Fruit fly (Drosophila melanogaster) whole organism, embryonic: ENCODE data around the gene CG31633.

Experiments
- CG11723 ChIP-seq: fragments of 200-800 bp; sonication (Bioruptor generic); optimal IDR thresholded peaks from 2 replicates; lab custom pipeline; 2017; ENCODE audit warnings: missing biosample characterization, mild to moderate bottlenecking, missing genetic modification characterization
- CG12071 ChIP-seq: fragments of 200-800 bp; sonication (Bioruptor generic); optimal IDR thresholded peaks from 3 replicates; lab custom pipeline; 2018; ENCODE audit warnings: missing biosample characterization, mild to moderate bottlenecking, missing genetic modification characterization
- CG12219 ChIP-seq: fragments of 200-800 bp; sonication (Bioruptor generic); optimal IDR thresholded peaks from 3 replicates; lab custom pipeline; 2018; ENCODE audit warnings: missing biosample characterization, mild to moderate bottlenecking, missing genetic modification characterization
- CG13296 ChIP-seq: fragments of 200-800 bp; sonication (Bioruptor generic); optimal IDR thresholded peaks from 3 replicates; lab custom pipeline; 2018; ENCODE audit warnings: missing biosample characterization, mild to moderate bottlenecking, missing genetic modification characterization
- CG13775 ChIP-seq: fragments of 200-800 bp; sonication (Bioruptor generic); optimal IDR thresholded peaks from 3 replicates; lab custom pipeline; 2017; ENCODE audit warnings: missing biosample characterization, mild to moderate bottlenecking, missing genetic modification characterization
- CG13894 ChIP-seq: fragments of 200-800 bp; sonication (Bioruptor generic); optimal IDR thresholded peaks from 3 replicates; lab custom pipeline; 2018; ENCODE audit warnings: missing biosample characterization, mild to moderate bottlenecking, missing genetic modification characterization, moderate library complexity
- CG15514 ChIP-seq: fragments of 200-800 bp; sonication (Bioruptor generic); optimal IDR thresholded peaks from 3 replicates; lab custom pipeline; 2017; ENCODE audit warnings: missing biosample characterization, missing genetic modification characterization, mild to moderate bottlenecking, moderate library complexity, missing genetic modification reagents
- CG1647 ChIP-seq: fragments of 200-800 bp; sonication (Bioruptor generic); optimal IDR thresholded peaks from 3 replicates; lab custom pipeline; 2016; ENCODE audit warnings: missing biosample characterization, missing genetic modification characterization
- CG17186 ChIP-seq: fragments of 200-800 bp; sonication (Bioruptor generic); optimal IDR thresholded peaks from 3 replicates; lab custom pipeline; 2017; ENCODE audit warnings: missing biosample characterization, missing genetic modification reagents, missing genetic modification characterization
- CG17612 ChIP-seq: fragments of 200-800 bp; sonication (Bioruptor generic); IDR thresholded peaks from 2 replicates; pipeline ENCODE4 v1.3.6; 2022; ENCODE audit warnings: missing biosample characterization, missing genetic modification characterization
- CG2199 ChIP-seq: fragments of 200-800 bp; sonication (Bioruptor generic); IDR thresholded peaks from 3 replicates; pipeline ENCODE4 v1.3.6; 2022; ENCODE audit warnings: missing biosample characterization, missing genetic modification characterization
- CG31224 ChIP-seq: fragments of 200-800 bp; sonication (Bioruptor generic); IDR thresholded peaks from 2 replicates; pipeline ENCODE4 v1.3.6; 2022; ENCODE audit warnings: missing biosample characterization, missing genetic modification characterization
- CG32772 ChIP-seq: fragments of 200-800 bp; sonication (Bioruptor generic); IDR thresholded peaks from 2 replicates; pipeline ENCODE4 v1.3.6; 2022; ENCODE audit warnings: missing biosample characterization, missing genetic modification characterization
- CG3281 ChIP-seq: fragments of 200-800 bp; sonication (Bioruptor generic); optimal IDR thresholded peaks from 3 replicates; lab custom pipeline; 2017; ENCODE audit warnings: missing biosample characterization, mild to moderate bottlenecking, missing genetic modification characterization
- CG34224 ChIP-seq: fragments of 200-800 bp; sonication (Bioruptor generic); IDR thresholded peaks from 3 replicates; pipeline ENCODE4 v1.3.6; 2022; ENCODE audit warnings: missing biosample characterization, missing genetic modification characterization; ENCODE audit not compliant: partially characterized antibody
- CG3838 ChIP-seq: fragments of 200-800 bp; sonication (Bioruptor generic); optimal IDR thresholded peaks from 3 replicates; lab custom pipeline; 2016; ENCODE audit warnings: missing biosample characterization, missing genetic modification characterization
- CG7839 ChIP-seq: fragments of 200-800 bp; sonication (Bioruptor generic); optimal IDR thresholded peaks from 3 replicates; lab custom pipeline; 2018; ENCODE audit warnings: missing biosample characterization, mild to moderate bottlenecking, missing genetic modification characterization, moderate library complexity
- CG8359 ChIP-seq: fragments of 200-800 bp; sonication (Bioruptor generic); optimal IDR thresholded peaks from 2 replicates; lab custom pipeline; 2017; ENCODE audit warnings: missing biosample characterization, mild to moderate bottlenecking, missing genetic modification characterization, borderline replicate concordance
- CTCF ChIP-seq: fragments of 200-800 bp; sonication (Bioruptor generic); optimal IDR thresholded peaks from 2 replicates; lab custom pipeline; 2017; ENCODE audit warnings: missing biosample characterization, mild to moderate bottlenecking, missing genetic modification characterization, moderate library complexity
- Eip74EF ChIP-seq, 2 experiments: fragments of 200-800 bp in 1 of 2; fragments of >200 bp in 1 of 2; sonication (Bioruptor generic) in 1 of 2; optimal IDR thresholded peaks; 2 replicates each; lab custom pipeline; 2017 to 2019; ENCODE audit warnings: missing biosample characterization in 2 of 2, missing genetic modification characterization in 2 of 2, mild to moderate bottlenecking in 1 of 2, moderate library complexity in 1 of 2
- H2.0 ChIP-seq: fragments of 200-800 bp; sonication (Bioruptor generic); IDR thresholded peaks from 2 replicates; pipeline ENCODE4 v1.3.6; 2022; ENCODE audit warnings: missing biosample characterization, missing genetic modification characterization
- HLH54F ChIP-seq: fragments of 200-800 bp; sonication (Bioruptor generic); optimal IDR thresholded peaks from 3 replicates; lab custom pipeline; 2016; ENCODE audit warnings: missing biosample characterization, missing genetic modification characterization
- Jarid2 ChIP-seq: fragments of 200-800 bp; sonication (Bioruptor generic); optimal IDR thresholded peaks from 3 replicates; lab custom pipeline; 2017; ENCODE audit warnings: mild to moderate bottlenecking, missing biosample characterization, missing genetic modification reagents, missing genetic modification characterization
- MTF-1 ChIP-seq: fragments of 200-800 bp; sonication (Bioruptor generic); optimal IDR thresholded peaks from 2 replicates; lab custom pipeline; 2018; ENCODE audit warnings: missing biosample characterization, mild to moderate bottlenecking, missing genetic modification characterization, borderline replicate concordance
- NC2α ChIP-seq: fragments of 200-800 bp; sonication (Bioruptor generic); optimal IDR thresholded peaks from 2 replicates; lab custom pipeline; 2016; ENCODE audit warnings: missing biosample characterization, missing genetic modification characterization
- NFAT ChIP-seq: fragments of 200-800 bp; sonication (Bioruptor generic); IDR thresholded peaks from 2 replicates; pipeline ENCODE4 v1.3.6; 2022; ENCODE audit warnings: missing biosample characterization, missing genetic modification characterization
- Poxn ChIP-seq: fragments of 200-800 bp; sonication (Bioruptor generic); IDR thresholded peaks from 2 replicates; pipeline ENCODE4 v1.3.6; 2022; ENCODE audit warnings: missing biosample characterization, missing genetic modification characterization
- Scr ChIP-seq: fragments of 200-800 bp; sonication (Bioruptor generic); IDR thresholded peaks from 2 replicates; pipeline ENCODE4 v1.3.6; 2022; ENCODE audit warnings: missing biosample characterization, missing genetic modification characterization; ENCODE audit not compliant: partially characterized antibody
- Side ChIP-seq: fragments of 200-800 bp; sonication (Bioruptor generic); optimal IDR thresholded peaks from 2 replicates; lab custom pipeline; 2016; ENCODE audit warnings: missing biosample characterization, missing genetic modification characterization
- Sry-δ ChIP-seq: fragments of 200-800 bp; sonication (Bioruptor generic); optimal IDR thresholded peaks from 2 replicates; lab custom pipeline; 2016; ENCODE audit warnings: missing biosample characterization, missing genetic modification characterization
- Tbp ChIP-seq: fragments of >200 bp; optimal IDR thresholded peaks from 2 replicates; lab custom pipeline; 2018; ENCODE audit warnings: missing biosample characterization, missing genetic modification characterization
- YL-1 ChIP-seq: fragments of 200-800 bp; sonication (Bioruptor generic); optimal IDR thresholded peaks from 3 replicates; lab custom pipeline; 2017; ENCODE audit warnings: missing biosample characterization, mild to moderate bottlenecking, missing genetic modification characterization
- ara ChIP-seq: fragments of 200-800 bp; sonication (Bioruptor generic); IDR thresholded peaks from 2 replicates; pipeline ENCODE4 v1.3.6; 2022; ENCODE audit warnings: missing biosample characterization, missing genetic modification characterization
- corto ChIP-seq: fragments of 200-800 bp; sonication (Bioruptor generic); optimal IDR thresholded peaks from 2 replicates; lab custom pipeline; 2016; ENCODE audit warnings: missing biosample characterization, mild to moderate bottlenecking, missing genetic modification characterization, moderate library complexity
- crc ChIP-seq: fragments of 200-800 bp; sonication (Bioruptor generic); optimal IDR thresholded peaks from 2 replicates; lab custom pipeline; 2016; ENCODE audit warnings: missing biosample characterization, missing genetic modification characterization
- cwo ChIP-seq: fragments of 200-800 bp; sonication (Bioruptor generic); optimal IDR thresholded peaks from 3 replicates; lab custom pipeline; 2017; ENCODE audit warnings: missing biosample characterization, missing genetic modification characterization, mild to moderate bottlenecking, moderate library complexity, missing genetic modification reagents
- dmrt11E ChIP-seq: fragments of 200-800 bp; sonication (Bioruptor generic); optimal IDR thresholded peaks from 3 replicates; lab custom pipeline; 2018; ENCODE audit warnings: missing biosample characterization, mild to moderate bottlenecking, missing genetic modification characterization, moderate library complexity
- dpn ChIP-seq, 2 experiments: fragments of 200-800 bp; sonication (Bioruptor generic); optimal IDR thresholded peaks; 3 replicates each; lab custom pipeline; 2016; ENCODE audit warnings: missing biosample characterization in 2 of 2, missing genetic modification characterization in 2 of 2
- fd64A ChIP-seq: fragments of 200-800 bp; sonication (Bioruptor generic); optimal IDR thresholded peaks from 3 replicates; lab custom pipeline; 2018; ENCODE audit warnings: missing biosample characterization, mild to moderate bottlenecking, missing genetic modification characterization
- grau ChIP-seq: fragments of 200-800 bp; optimal IDR thresholded peaks from 3 replicates; lab custom pipeline; 2019; ENCODE audit warnings: missing biosample characterization, mild to moderate bottlenecking, missing genetic modification characterization, moderate library complexity
- grn ChIP-seq: fragments of 200-800 bp; sonication (Bioruptor generic); optimal IDR thresholded peaks from 3 replicates; lab custom pipeline; 2017; ENCODE audit warnings: missing biosample characterization, missing genetic modification characterization
- ham ChIP-seq: fragments of 200-800 bp; sonication (Bioruptor generic); IDR thresholded peaks from 2 replicates; pipeline ENCODE4 v1.3.6; 2022; ENCODE audit warnings: missing biosample characterization, missing genetic modification characterization
- ind ChIP-seq: fragments of 200-800 bp; sonication (Bioruptor generic); optimal IDR thresholded peaks from 3 replicates; lab custom pipeline; 2016; ENCODE audit warnings: missing biosample characterization, missing genetic modification characterization
- inv ChIP-seq: fragments of 200-800 bp; sonication (Bioruptor generic); IDR thresholded peaks from 2 replicates; pipeline ENCODE4 v1.3.6; 2022; ENCODE audit warnings: missing biosample characterization, missing genetic modification characterization; ENCODE audit not compliant: partially characterized antibody
- mirr ChIP-seq: fragments of 200-800 bp; sonication (Bioruptor generic); optimal IDR thresholded peaks from 3 replicates; lab custom pipeline; 2018; ENCODE audit warnings: missing biosample characterization, mild to moderate bottlenecking, missing genetic modification characterization
- pum ChIP-seq: fragments of 200-800 bp; sonication (Bioruptor generic); optimal IDR thresholded peaks from 2 replicates; lab custom pipeline; 2016; ENCODE audit warnings: missing biosample characterization, missing genetic modification characterization
- schlank ChIP-seq: fragments of 200-800 bp; sonication (Bioruptor generic); optimal IDR thresholded peaks from 2 replicates; lab custom pipeline; 2018; ENCODE audit warnings: missing biosample characterization, mild to moderate bottlenecking, missing genetic modification characterization
- tio ChIP-seq: fragments of 200-800 bp; sonication (Bioruptor generic); optimal IDR thresholded peaks from 2 replicates; lab custom pipeline; 2017; ENCODE audit warnings: missing biosample characterization, missing genetic modification characterization, inconsistent platforms
- tup ChIP-seq: fragments of 200-800 bp; sonication (Bioruptor generic); optimal IDR thresholded peaks from 2 replicates; lab custom pipeline; 2016; ENCODE audit warnings: missing biosample characterization, mild to moderate bottlenecking, missing genetic modification characterization, moderate library complexity
- z ChIP-seq: fragments of 200-800 bp; sonication (Bioruptor generic); IDR thresholded peaks from 3 replicates; pipeline ENCODE4 v1.3.6; 2022; ENCODE audit warnings: missing biosample characterization, missing genetic modification characterization
- zf30C ChIP-seq: fragments of 200-800 bp; sonication (Bioruptor generic); optimal IDR thresholded peaks from 3 replicates; lab custom pipeline; 2018; ENCODE audit warnings: missing biosample characterization, mild to moderate bottlenecking, missing genetic modification characterization

CG31633 gene

DNA sequence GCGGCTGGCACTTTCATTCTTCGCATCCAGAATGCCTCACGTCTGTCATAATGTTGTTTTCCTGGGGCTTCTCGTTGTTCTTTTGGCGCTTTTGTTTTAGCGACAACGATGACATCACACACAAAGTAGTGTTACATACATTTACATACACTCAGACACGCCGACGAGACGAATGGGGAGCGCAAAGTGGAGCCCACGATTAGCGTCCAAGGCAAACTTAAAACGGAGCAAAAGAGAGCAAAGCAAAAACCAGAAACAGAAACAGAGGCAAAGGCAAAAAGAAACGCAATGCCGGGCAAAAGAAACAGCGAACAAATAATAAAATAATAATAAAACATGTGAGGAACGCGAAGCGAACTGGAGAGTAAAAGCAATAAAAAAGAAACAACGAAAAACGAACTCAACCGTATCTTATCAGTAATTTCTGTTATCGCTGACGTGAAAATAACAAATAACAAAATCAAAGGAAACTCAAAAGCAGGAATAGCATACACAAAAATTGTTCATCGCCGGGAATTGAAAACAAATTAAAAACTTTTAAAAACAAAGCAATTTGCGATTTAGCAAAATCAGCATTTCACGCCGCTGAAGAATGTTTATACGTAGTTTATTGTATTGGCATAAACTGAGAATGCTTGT is 11.6 kb downstream of the CG31633 start (continued):
- TF ChIP-seq CG3838 (GFP tag; lab: Kevin White, UChicago), result peak; percentile 40
- no peak for TF ChIP-seq Side (GFP tag; lab: Kevin White, UChicago)
- TF ChIP-seq Eip74EF (GFP tag; optimal IDR thresholded peaks at IDR 0.05; lab: Kevin White, UChicago), result peak in 1 of 2 experiments; percentile 24
- peak; percentile 47 for TF ChIP-seq corto (GFP tag; lab: Kevin White, UChicago)
- TF ChIP-seq Jarid2 (GFP tag; lab: Kevin White, UChicago), result no peak
- TF ChIP-seq zf30C (GFP tag; lab: Kevin White, UChicago), result no peak
- TF ChIP-seq Scr (GFP tag; lab: Robert Waterston, UW), result no peak
- TF ChIP-seq z (GFP tag; lab: Robert Waterston, UW), result no peak
- no peak for TF ChIP-seq CG32772
- TF ChIP-seq CG13894 (tag; lab: Kevin White, UChicago), result peak; percentile 32
- TF ChIP-seq schlank (tag; lab: Kevin White, UChicago), result no peak
- no peak for TF ChIP-seq grau (tag; lab: Kevin White, UChicago)
- TF ChIP-seq MTF-1, result no peak
- no peak for TF ChIP-seq CG12219
- no peak for TF ChIP-seq H2.0 (GFP tag; lab: Robert Waterston, UW)
- no peak for TF ChIP-seq CG2199 (GFP tag; lab: Robert Waterston, UW)
- peak; percentile 8 for TF ChIP-seq mirr (GFP tag; lab: Kevin White, UChicago)
- no peak for TF ChIP-seq CG11723 (GFP tag; lab: Kevin White, UChicago)
- no peak for TF ChIP-seq CG17612
- TF ChIP-seq CG12071, result no peak
- TF ChIP-seq NFAT, result no peak
- TF ChIP-seq dmrt11E (tag; lab: Kevin White, UChicago), result no peak
- no peak for TF ChIP-seq CTCF (GFP tag; lab: Kevin White, UChicago)
- TF ChIP-seq ham (GFP tag; lab: Robert Waterston, UW), result no peak
- no peak for TF ChIP-seq CG31224 (GFP tag; lab: Robert Waterston, UW)
- TF ChIP-seq Poxn, result no peak
- TF ChIP-seq pum, result no peak
- no peak for TF ChIP-seq Tbp (GFP tag; lab: Kevin White, UChicago)
- no peak for TF ChIP-seq cwo (GFP tag; lab: Kevin White, UChicago)
- TF ChIP-seq CG13775 (GFP tag; lab: Kevin White, UChicago), result no peak
- no peak for TF ChIP-seq CG1647 (GFP tag; lab: Kevin White, UChicago)
- no peak for TF ChIP-seq CG7839
- no peak for TF ChIP-seq CG3281 (GFP tag; lab: Kevin White, UChicago)
- TF ChIP-seq Sry-δ (GFP tag; lab: Kevin White, UChicago), result no peak
- no peak for TF ChIP-seq inv (GFP tag; lab: Robert Waterston, UW)
- peak; percentile 49; the same call in 2 of the 3 replicates for TF ChIP-seq CG34224 (GFP tag; lab: Robert Waterston, UW)
- no peak for TF ChIP-seq YL-1 (GFP tag; lab: Kevin White, UChicago)
- no peak for TF ChIP-seq HLH54F (GFP tag; lab: Kevin White, UChicago)
- no peak for TF ChIP-seq ara (GFP tag; lab: Robert Waterston, UW)
- TF ChIP-seq CG15514 (GFP tag; lab: Kevin White, UChicago), result no peak
- no peak for TF ChIP-seq CG13296 (GFP tag; lab: Kevin White, UChicago)
- TF ChIP-seq ind (GFP tag; lab: Kevin White, UChicago), result no peak
- TF ChIP-seq fd64A (GFP tag; lab: Kevin White, UChicago), result no peak
- TF ChIP-seq CG17186, result no peak
- TF ChIP-seq grn (GFP tag; lab: Kevin White, UChicago), result peak; percentile 27
- TF ChIP-seq tup (GFP tag; lab: Kevin White, UChicago), result no peak
- no peak for TF ChIP-seq NC2α (GFP tag; lab: Kevin White, UChicago)
- no peak for TF ChIP-seq crc (GFP tag; lab: Kevin White, UChicago)
- no peak for TF ChIP-seq dpn (GFP tag; optimal IDR thresholded peaks at IDR 0.05; lab: Kevin White, UChicago)
- TF ChIP-seq CG8359 (GFP tag; lab: Kevin White, UChicago), result no peak
- no peak for TF ChIP-seq tio (GFP tag; lab: Kevin White, UChicago)
